Worm (Caenorhabditis elegans) whole organism, L1 larva: Measurements from ENCODE around the gene Y62E10A.19.

Experiments used
- C34B4.2 ChIP-seq: sonication (generic microtip); optimal IDR thresholded peaks from 2 replicates; lab custom pipeline; 2017; ENCODE audit warnings: mild to moderate bottlenecking, missing genetic modification characterization, missing compliant biosample characterization
- F16B12.6 ChIP-seq: fragments of 150-350 bp; optimal IDR thresholded peaks from 2 replicates; lab custom pipeline; 2014; ENCODE audit warnings: missing biosample characterization, missing genetic modification characterization
- Y116A8C.19 ChIP-seq: sonication (generic microtip); optimal IDR thresholded peaks from 2 replicates; lab custom pipeline; 2016; ENCODE audit warnings: missing compliant biosample characterization, missing genetic modification characterization, borderline replicate concordance
- aha-1 ChIP-seq: fragments of 150-350 bp; optimal IDR thresholded peaks from 2 replicates; lab custom pipeline; 2014; ENCODE audit warnings: missing biosample characterization, missing genetic modification characterization
- blmp-1 ChIP-seq: fragments of 150-350 bp; optimal IDR thresholded peaks from 2 replicates; lab custom pipeline; 2014; ENCODE audit warnings: missing biosample characterization, missing genetic modification characterization
- ceh-88 ChIP-seq: fragments of 200-800 bp; sonication (Bioruptor generic); IDR thresholded peaks from 2 replicates; pipeline ENCODE4 v1.3.6; 2022; ENCODE audit warnings: missing genetic modification characterization, missing compliant biosample characterization
- ces-1 ChIP-seq: fragments of 150-350 bp; optimal IDR thresholded peaks from 2 replicates; lab custom pipeline; 2014; ENCODE audit warnings: missing biosample characterization, missing genetic modification reagents, missing genetic modification characterization
- dsc-1 ChIP-seq: sonication (generic microtip); optimal IDR thresholded peaks from 2 replicates; lab custom pipeline; 2016; ENCODE audit warnings: mild to moderate bottlenecking, missing genetic modification characterization, missing compliant biosample characterization
- efl-1 ChIP-seq, 4 experiments: fragments of 150-350 bp; optimal IDR thresholded peaks in 3 of 4; peaks in 1 of 4; 1 replicate in 1 of 4; 2 replicates in 3 of 4; lab custom pipeline; 2014; ENCODE audit warnings: missing biosample characterization in 2 of 4, missing genetic modification characterization in 2 of 4, missing genetic modification reagents in 2 of 4
- egl-27 ChIP-seq, 2 experiments: fragments of 150-350 bp in 1 of 2; sonication (generic microtip); optimal IDR thresholded peaks; 3 replicates each; lab custom pipeline; 2017 to 2018; ENCODE audit warnings: missing biosample characterization in 2 of 2, missing genetic modification characterization in 2 of 2, missing genetic modification reagents in 2 of 2
- elt-2 ChIP-seq: sonication (generic microtip); optimal IDR thresholded peaks from 2 replicates; lab custom pipeline; 2016; ENCODE audit warnings: missing genetic modification characterization, mild to moderate bottlenecking, inconsistent platforms, missing compliant biosample characterization, missing genetic modification reagents
- elt-3 ChIP-seq, 6 experiments: fragments of 150-350 bp in 1 of 6; sonication (generic microtip); optimal IDR thresholded peaks; 2 replicates each; lab custom pipeline; 2017 to 2018; ENCODE audit warnings: missing biosample characterization in 6 of 6, missing genetic modification characterization in 6 of 6, inconsistent platforms in 1 of 6
- ets-5 ChIP-seq: fragments of 200-800 bp; sonication (Bioruptor generic); IDR thresholded peaks from 2 replicates; pipeline ENCODE4 v1.3.6; 2022; ENCODE audit warnings: missing genetic modification characterization, missing compliant biosample characterization
- fkh-10 ChIP-seq: sonication (generic microtip); optimal IDR thresholded peaks from 2 replicates; lab custom pipeline; 2017; ENCODE audit warnings: missing biosample characterization, missing genetic modification reagents, missing genetic modification characterization
- fkh-8 ChIP-seq: sonication (generic microtip); optimal IDR thresholded peaks from 2 replicates; lab custom pipeline; 2016; ENCODE audit warnings: mild to moderate bottlenecking, missing genetic modification characterization, missing compliant biosample characterization
- fos-1 ChIP-seq: fragments of 150-350 bp; optimal IDR thresholded peaks from 2 replicates; lab custom pipeline; 2014; ENCODE audit warnings: missing biosample characterization, missing genetic modification characterization
- grh-1 ChIP-seq: fragments of 200-800 bp; sonication (Bioruptor generic); IDR thresholded peaks from 2 replicates; pipeline ENCODE4 v1.3.6; 2022; ENCODE audit warnings: missing genetic modification reagents, missing genetic modification characterization, missing compliant biosample characterization
- hlh-17 ChIP-seq: fragments of 200-800 bp; sonication (Bioruptor generic); optimal IDR thresholded peaks from 2 replicates; lab custom pipeline; 2018; ENCODE audit warnings: missing genetic modification characterization, mild to moderate bottlenecking, missing compliant biosample characterization, moderate library complexity, borderline replicate concordance
- hlh-4 ChIP-seq: sonication (generic microtip); optimal IDR thresholded peaks from 2 replicates; lab custom pipeline; 2016; ENCODE audit warnings: mild to moderate bottlenecking, missing genetic modification characterization, missing compliant biosample characterization
- hpl-2 ChIP-seq: fragments of 150-350 bp; optimal IDR thresholded peaks from 2 replicates; lab custom pipeline; 2014; ENCODE audit warnings: missing biosample characterization, missing genetic modification reagents, missing genetic modification characterization
- irx-1 ChIP-seq: sonication (generic microtip); optimal IDR thresholded peaks from 2 replicates; lab custom pipeline; 2016; ENCODE audit warnings: missing genetic modification characterization, missing compliant biosample characterization
- isw-1 ChIP-seq: fragments of 200-800 bp; sonication (Bioruptor generic); IDR thresholded peaks from 2 replicates; pipeline ENCODE4 v1.3.6; 2022; ENCODE audit warnings: missing genetic modification characterization, missing compliant biosample characterization
- jun-1 ChIP-seq: fragments of 150-350 bp; optimal IDR thresholded peaks from 2 replicates; lab custom pipeline; 2014; ENCODE audit warnings: missing biosample characterization, missing genetic modification reagents, missing genetic modification characterization
- lin-14 ChIP-seq: fragments of 200-800 bp; sonication (Bioruptor generic); optimal IDR thresholded peaks from 2 replicates; lab custom pipeline; 2018; ENCODE audit warnings: mild to moderate bottlenecking, missing genetic modification characterization, moderate library complexity, missing compliant biosample characterization
- lin-35 ChIP-seq, 2 experiments: fragments of 150-350 bp; optimal IDR thresholded peaks; 2 replicates each; lab custom pipeline; 2014; ENCODE audit warnings: missing biosample characterization in 2 of 2, missing genetic modification characterization in 2 of 2, missing genetic modification reagents in 2 of 2
- lir-3 ChIP-seq: sonication (generic microtip); optimal IDR thresholded peaks from 2 replicates; lab custom pipeline; 2016; ENCODE audit warnings: mild to moderate bottlenecking, missing genetic modification characterization, moderate library complexity, missing compliant biosample characterization; ENCODE audit not compliant: poor library complexity
- lsy-2 ChIP-seq, 2 experiments: fragments of 150-350 bp; optimal IDR thresholded peaks; 2 replicates each; lab custom pipeline; 2014; ENCODE audit warnings: missing biosample characterization in 2 of 2, missing genetic modification characterization in 2 of 2
- mab-9 ChIP-seq: fragments of 200-800 bp; sonication (Bioruptor generic); IDR thresholded peaks from 2 replicates; pipeline ENCODE4 v1.3.6; 2022; ENCODE audit warnings: missing genetic modification reagents, missing genetic modification characterization, missing compliant biosample characterization
- mef-2 ChIP-seq: fragments of 150-350 bp; optimal IDR thresholded peaks from 2 replicates; lab custom pipeline; 2014; ENCODE audit warnings: missing biosample characterization, missing genetic modification characterization
- mep-1 ChIP-seq: fragments of 150-350 bp; optimal IDR thresholded peaks from 2 replicates; lab custom pipeline; 2014; ENCODE audit warnings: missing biosample characterization, missing genetic modification characterization
- nhr-11 ChIP-seq: fragments of 150-350 bp; optimal IDR thresholded peaks from 2 replicates; lab custom pipeline; 2014; ENCODE audit warnings: missing biosample characterization, missing genetic modification characterization
- nhr-19 ChIP-seq: fragments of 200-800 bp; sonication (Bioruptor generic); conservative IDR thresholded peaks from 2 replicates; pipeline ENCODE4 v1.3.6; 2022; ENCODE audit warnings: missing genetic modification characterization, missing compliant biosample characterization
- nhr-20 ChIP-seq: sonication (generic microtip); optimal IDR thresholded peaks from 2 replicates; lab custom pipeline; 2016; ENCODE audit warnings: mild to moderate bottlenecking, missing genetic modification characterization, missing compliant biosample characterization
- nhr-47 ChIP-seq: sonication (generic microtip); optimal IDR thresholded peaks from 2 replicates; lab custom pipeline; 2016; ENCODE audit warnings: mild to moderate bottlenecking, missing genetic modification characterization, moderate library complexity, missing compliant biosample characterization
- nhr-71 ChIP-seq: sonication (generic microtip); optimal IDR thresholded peaks from 2 replicates; lab custom pipeline; 2016; ENCODE audit warnings: mild to moderate bottlenecking, missing genetic modification characterization, moderate library complexity, missing compliant biosample characterization
- nhr-76 ChIP-seq: sonication (generic microtip); optimal IDR thresholded peaks from 2 replicates; lab custom pipeline; 2017; ENCODE audit warnings: missing biosample characterization, missing genetic modification characterization
- nhr-84 ChIP-seq: sonication (generic microtip); optimal IDR thresholded peaks from 2 replicates; lab custom pipeline; 2017; ENCODE audit warnings: missing biosample characterization, missing genetic modification characterization
- pax-3 ChIP-seq: fragments of 200-800 bp; sonication (Bioruptor generic); optimal IDR thresholded peaks from 2 replicates; lab custom pipeline; 2018; ENCODE audit warnings: mild to moderate bottlenecking, missing genetic modification characterization, moderate library complexity, missing compliant biosample characterization
- pqm-1 ChIP-seq: sonication (generic microtip); optimal IDR thresholded peaks from 3 replicates; lab custom pipeline; 2017; ENCODE audit warnings: missing biosample characterization, missing genetic modification characterization
- rnt-1 ChIP-seq: sonication (generic microtip); optimal IDR thresholded peaks from 2 replicates; lab custom pipeline; 2016; ENCODE audit warnings: mild to moderate bottlenecking, missing genetic modification characterization, moderate library complexity, missing compliant biosample characterization
- skn-1 ChIP-seq: fragments of 150-350 bp; optimal IDR thresholded peaks from 2 replicates; lab custom pipeline; 2014; ENCODE audit warnings: missing biosample characterization, missing genetic modification characterization
- snpc-4 ChIP-seq: fragments of 150-350 bp; optimal IDR thresholded peaks from 2 replicates; lab custom pipeline; 2014; ENCODE audit warnings: missing biosample characterization, missing genetic modification characterization
- sox-4 ChIP-seq: sonication (generic microtip); optimal IDR thresholded peaks from 2 replicates; lab custom pipeline; 2016; ENCODE audit warnings: missing genetic modification characterization, missing compliant biosample characterization
- sptf-1 ChIP-seq: fragments of 150-350 bp; optimal IDR thresholded peaks from 2 replicates; lab custom pipeline; 2014; ENCODE audit warnings: missing biosample characterization, missing genetic modification characterization
- swsn-7 ChIP-seq: sonication (generic microtip); optimal IDR thresholded peaks from 2 replicates; lab custom pipeline; 2016; ENCODE audit warnings: missing genetic modification characterization, missing compliant biosample characterization
- unc-130 ChIP-seq: fragments of 150-350 bp; optimal IDR thresholded peaks from 2 replicates; lab custom pipeline; 2017; ENCODE audit warnings: missing biosample characterization, missing genetic modification characterization, inconsistent platforms
- unc-62 ChIP-seq: fragments of 150-350 bp; optimal IDR thresholded peaks from 2 replicates; lab custom pipeline; 2014; ENCODE audit warnings: missing biosample characterization, missing genetic modification reagents, missing genetic modification characterization
- unc-98 ChIP-seq: fragments of 200-800 bp; sonication (Bioruptor generic); IDR thresholded peaks from 2 replicates; pipeline ENCODE4 v1.3.6; 2022; ENCODE audit warnings: missing genetic modification characterization, missing compliant biosample characterization
- vab-15 ChIP-seq: sonication (generic microtip); optimal IDR thresholded peaks from 2 replicates; lab custom pipeline; 2017; ENCODE audit warnings: missing genotype, mild to moderate bottlenecking, missing genetic modification characterization, missing compliant biosample characterization
- zip-4 ChIP-seq: fragments of 200-800 bp; sonication (Bioruptor generic); optimal IDR thresholded peaks from 2 replicates; lab custom pipeline; 2018; ENCODE audit warnings: mild to moderate bottlenecking, missing genetic modification characterization, moderate library complexity, missing compliant biosample characterization
- ztf-11 ChIP-seq, 2 experiments: sonication (generic microtip); optimal IDR thresholded peaks; 2 replicates each; lab custom pipeline; 2016 to 2017; ENCODE audit warnings: missing genetic modification characterization in 2 of 2, missing biosample characterization in 1 of 2, missing compliant biosample characterization in 1 of 2

Gene Y62E10A.19

DNA sequence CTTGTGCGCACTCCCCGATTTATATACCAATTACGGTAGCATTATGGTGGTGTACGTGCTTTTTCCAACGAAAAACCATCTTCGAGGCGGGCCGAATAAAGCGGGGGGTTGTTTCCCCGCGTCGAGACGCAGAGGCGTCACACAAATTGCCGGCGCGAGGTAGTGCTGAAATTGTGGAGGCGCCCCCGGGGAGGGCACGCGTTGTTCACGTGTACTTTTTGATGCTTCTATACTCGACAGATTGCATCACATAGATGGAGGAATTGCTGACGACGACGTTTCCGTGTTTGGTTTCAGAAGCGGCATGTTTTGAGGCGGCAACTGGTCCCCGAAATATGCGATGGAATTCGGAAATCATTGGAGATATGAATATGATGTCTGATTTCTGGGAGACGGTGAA lies 12.9 kb downstream of the Y62E10A.19 start (continued):
- TF ChIP-seq pax-3 (tag; lab: Kevin White, UChicago), result peak; percentile 78
- TF ChIP-seq nhr-11 (tag; lab: Kevin White, UChicago), result peak; percentile 36
- TF ChIP-seq hlh-17 (GFP tag; lab: Kevin White, UChicago), result no peak
- TF ChIP-seq snpc-4 (tag; lab: Kevin White, UChicago), result peak; percentile 24
- no peak for TF ChIP-seq ets-5 (GFP tag; lab: Robert Waterston, UW)
- TF ChIP-seq F16B12.6, result peak; percentile 38
- no peak for TF ChIP-seq ces-1 (GFP tag; lab: Kevin White, UChicago)
- TF ChIP-seq sptf-1, result no peak
- TF ChIP-seq unc-130 (tag; lab: Kevin White, UChicago), result peak; percentile 86
- peak; percentile 95 for TF ChIP-seq nhr-20 (tag; lab: Kevin White, UChicago)
- peak in 1 of 2 experiments; percentile 53 for TF ChIP-seq ztf-11 (tag; optimal IDR thresholded peaks at IDR 0.05; lab: Kevin White, UChicago)
- peak; percentile 56 for TF ChIP-seq mep-1 (tag; lab: Kevin White, UChicago)
- no peak for TF ChIP-seq Y116A8C.19
- TF ChIP-seq ceh-88 (GFP tag; lab: Robert Waterston, UW), result no peak; the same call in 1 of the 2 replicates
- TF ChIP-seq dsc-1 (tag; lab: Kevin White, UChicago), result peak; percentile 43
- TF ChIP-seq unc-62 (GFP tag; lab: Kevin White, UChicago), result no peak
- peak; percentile 69 for TF ChIP-seq vab-15 (tag; lab: Kevin White, UChicago)
- TF ChIP-seq nhr-19, result peak; percentile 93
- peak; percentile 85 for TF ChIP-seq rnt-1
- TF ChIP-seq elt-2, result peak; percentile 90
- TF ChIP-seq blmp-1 (tag; lab: Kevin White, UChicago), result peak; percentile 50
- TF ChIP-seq mab-9, result peak; percentile 71
- peak; percentile 66 to 82 for TF ChIP-seq lin-35 (GFP tag; optimal IDR thresholded peaks at IDR 0.05; lab: Kevin White, UChicago)
- peak in 3 of 6 experiments; percentile 36 to 81 (median 74) for TF ChIP-seq elt-3 (tag; optimal IDR thresholded peaks at IDR 0.05; lab: Kevin White, UChicago)
- TF ChIP-seq egl-27 (tag; optimal IDR thresholded peaks at IDR 0.05; lab: Kevin White, UChicago), result peak; percentile 69 to 88
- no peak for TF ChIP-seq hlh-4 (tag; lab: Kevin White, UChicago)
- TF ChIP-seq swsn-7 (tag; lab: Kevin White, UChicago), result peak; percentile 89
- TF ChIP-seq fos-1 (tag; lab: Kevin White, UChicago), result peak; percentile 26
- TF ChIP-seq irx-1 (tag; lab: Kevin White, UChicago), result peak; percentile 68
- peak; percentile 77 for TF ChIP-seq jun-1 (tag; lab: Kevin White, UChicago)
- no peak for TF ChIP-seq hpl-2 (GFP tag; lab: Kevin White, UChicago)
- TF ChIP-seq unc-98 (GFP tag; lab: Robert Waterston, UW), result peak; percentile 8; the same call in 1 of the 2 replicates
- peak; percentile 97 for TF ChIP-seq nhr-71 (tag; lab: Kevin White, UChicago)
- TF ChIP-seq lin-14 (GFP tag; lab: Kevin White, UChicago), result peak; percentile 99
- peak; percentile 76 for TF ChIP-seq grh-1 (GFP tag; lab: Robert Waterston, UW)
- TF ChIP-seq nhr-76 (tag; lab: Kevin White, UChicago), result no peak
- TF ChIP-seq lsy-2 (tag; optimal IDR thresholded peaks at IDR 0.05; lab: Kevin White, UChicago), result peak; percentile 74 to 87
- peak; percentile 93 for TF ChIP-seq fkh-10
- TF ChIP-seq fkh-8 (tag; lab: Kevin White, UChicago), result peak; percentile 96
- TF ChIP-seq mef-2 (tag; lab: Kevin White, UChicago), result peak; percentile 79
- peak; percentile 4 for TF ChIP-seq zip-4
- TF ChIP-seq pqm-1 (tag; lab: Kevin White, UChicago), result peak; percentile 58
- TF ChIP-seq efl-1 (optimal IDR thresholded peaks at IDR 0.05; lab: Kevin White, UChicago), result peak; percentile 66 to 81
- peak; percentile 40 to 96 for TF ChIP-seq efl-1 (GFP tag; optimal IDR thresholded peaks at IDR 0.05 in 1 of 2; lab: Kevin White, UChicago)
- peak; percentile 90 for TF ChIP-seq nhr-47
- TF ChIP-seq isw-1, result peak; percentile 63
- peak; percentile 88 for TF ChIP-seq skn-1
- peak; percentile 93 for TF ChIP-seq aha-1
- TF ChIP-seq nhr-84 (tag; lab: Kevin White, UChicago), result no peak
- peak; percentile 26 for TF ChIP-seq sox-4 (tag; lab: Kevin White, UChicago)
- TF ChIP-seq lir-3 (tag; lab: Kevin White, UChicago), result peak; percentile 62
- no peak for TF ChIP-seq C34B4.2 (tag; lab: Kevin White, UChicago)
